Worm (Caenorhabditis elegans) whole organism, mixed stage, embryonic: ENCODE measurements around the gene sre-52.

Source experiments
- ces-1 ChIP-seq: fragments of 150-350 bp; optimal IDR thresholded peaks from 2 replicates; lab custom pipeline; 2014; ENCODE audit warnings: missing biosample characterization, missing genetic modification reagents, missing genetic modification characterization
- cnd-1 ChIP-seq: fragments of 200-800 bp; sonication (Bioruptor generic); optimal IDR thresholded peaks from 2 replicates; lab custom pipeline; 2018; ENCODE audit warnings: mild to moderate bottlenecking, missing genetic modification characterization, missing compliant biosample characterization
- elt-3 ChIP-seq: fragments of 150-350 bp; optimal IDR thresholded peaks from 2 replicates; lab custom pipeline; 2014; ENCODE audit warnings: missing biosample characterization, missing genetic modification characterization
- ham-2 ChIP-seq: fragments of 200-800 bp; sonication (Bioruptor generic); optimal IDR thresholded peaks from 2 replicates; lab custom pipeline; 2018; ENCODE audit warnings: mild to moderate bottlenecking, missing genetic modification characterization, missing compliant biosample characterization
- lin-13 ChIP-seq: fragments of 150-350 bp; optimal IDR thresholded peaks from 2 replicates; lab custom pipeline; 2014; ENCODE audit warnings: missing biosample characterization, missing genetic modification characterization
- mab-5 ChIP-seq: fragments of 150-350 bp; optimal IDR thresholded peaks from 2 replicates; lab custom pipeline; 2014; ENCODE audit warnings: missing biosample characterization, missing genetic modification characterization
- mep-1 ChIP-seq: fragments of 150-350 bp; optimal IDR thresholded peaks from 2 replicates; lab custom pipeline; 2017; ENCODE audit warnings: missing biosample characterization, missing genetic modification reagents, missing genetic modification characterization, inconsistent platforms
- nhr-12 ChIP-seq: fragments of 150-350 bp; optimal IDR thresholded peaks from 2 replicates; lab custom pipeline; 2014; ENCODE audit warnings: missing biosample characterization, missing genetic modification characterization
- nhr-237 ChIP-seq: fragments of 150-350 bp; optimal IDR thresholded peaks from 2 replicates; lab custom pipeline; 2014; ENCODE audit warnings: missing biosample characterization, missing genetic modification characterization
- nhr-76 ChIP-seq: sonication (generic microtip); optimal IDR thresholded peaks from 2 replicates; lab custom pipeline; 2017; ENCODE audit warnings: missing biosample characterization, missing genetic modification characterization
- pha-4 ChIP-seq: fragments of 150-350 bp; optimal IDR thresholded peaks from 2 replicates; lab custom pipeline; 2018; ENCODE audit warnings: missing biosample characterization, missing genetic modification reagents, missing genetic modification characterization
- snpc-4 ChIP-seq: fragments of 150-350 bp; optimal IDR thresholded peaks from 2 replicates; lab custom pipeline; 2014; ENCODE audit warnings: missing biosample characterization, missing genetic modification characterization
- sptf-1 ChIP-seq: sonication (generic microtip); optimal IDR thresholded peaks from 2 replicates; lab custom pipeline; 2017; ENCODE audit warnings: mild to moderate bottlenecking, missing genetic modification characterization, moderate library complexity, missing compliant biosample characterization
- unc-39 ChIP-seq: fragments of 150-350 bp; optimal IDR thresholded peaks from 2 replicates; lab custom pipeline; 2014; ENCODE audit warnings: missing biosample characterization, missing genetic modification characterization

DNA sequence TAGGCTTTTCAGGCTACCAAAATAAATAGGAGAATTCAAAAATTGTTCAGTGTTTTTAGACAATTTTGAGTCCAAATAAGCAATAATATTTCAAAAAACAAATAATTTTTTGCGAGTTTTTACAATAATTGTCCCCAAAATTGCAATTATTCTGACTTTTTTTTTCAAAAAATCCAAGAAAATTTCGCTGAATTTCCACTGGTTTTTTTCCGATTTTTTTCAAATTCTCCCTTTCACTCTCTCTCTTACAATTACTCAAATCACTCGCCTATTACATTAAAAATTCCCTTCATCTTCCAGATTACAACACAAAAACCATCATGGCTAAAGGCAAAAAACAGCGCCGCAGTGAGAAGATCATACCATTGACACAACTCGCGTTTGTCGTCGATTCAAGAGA lies 46.4 kb upstream of the sre-52 start, which contains the start of gene Y57A10A.31:
- no peak for TF ChIP-seq snpc-4
- no peak for TF ChIP-seq nhr-12
- no peak for TF ChIP-seq cnd-1 (tag; lab: Kevin White, UChicago)
- no peak for TF ChIP-seq nhr-76 (tag; lab: Kevin White, UChicago)
- TF ChIP-seq mep-1 (tag; lab: Kevin White, UChicago), result no peak
- TF ChIP-seq pha-4 (tag; lab: Kevin White, UChicago), result no peak
- TF ChIP-seq elt-3 (tag; lab: Kevin White, UChicago), result no peak
- TF ChIP-seq lin-13 (tag; lab: Kevin White, UChicago), result no peak
- no peak for TF ChIP-seq mab-5 (tag; lab: Kevin White, UChicago)
- no peak for TF ChIP-seq unc-39 (tag; lab: Kevin White, UChicago)
- TF ChIP-seq sptf-1, result no peak
- TF ChIP-seq ham-2 (GFP tag; lab: Kevin White, UChicago), result no peak
- TF ChIP-seq nhr-237 (tag; lab: Kevin White, UChicago), result no peak
- no peak for TF ChIP-seq ces-1 (GFP tag; lab: Kevin White, UChicago)
